Fruit fly (Drosophila melanogaster) whole organism, embryonic: Measurements from ENCODE around the gene CtsF.

ENCODE experiments used
- B-H1 ChIP-seq: fragments of 200-800 bp; sonication (Bioruptor generic); IDR thresholded peaks from 3 replicates; pipeline ENCODE4 v1.3.6; 2022; ENCODE audit warnings: missing biosample characterization, missing genetic modification characterization
- C15 ChIP-seq: fragments of 200-800 bp; sonication (Bioruptor generic); IDR thresholded peaks from 3 replicates; pipeline ENCODE4 v1.3.6; 2022; ENCODE audit warnings: missing biosample characterization, missing genetic modification characterization
- CG10431 ChIP-seq: fragments of 200-800 bp; sonication (Bioruptor generic); optimal IDR thresholded peaks from 3 replicates; lab custom pipeline; 2018; ENCODE audit warnings: missing biosample characterization, mild to moderate bottlenecking, missing genetic modification characterization
- CG11093 ChIP-seq: fragments of 200-800 bp; sonication (Bioruptor generic); IDR thresholded peaks from 3 replicates; pipeline ENCODE4 v1.3.6; 2022; ENCODE audit warnings: missing biosample characterization, missing genetic modification characterization
- CG12104 ChIP-seq: fragments of 200-800 bp; sonication (Bioruptor generic); optimal IDR thresholded peaks from 3 replicates; lab custom pipeline; 2016; ENCODE audit warnings: missing biosample characterization, missing genetic modification characterization
- CG12236 ChIP-seq: fragments of 200-800 bp; sonication (Bioruptor generic); optimal IDR thresholded peaks from 2 replicates; lab custom pipeline; 2016; ENCODE audit warnings: missing biosample characterization, missing genetic modification characterization
- CG15696 ChIP-seq: fragments of 200-800 bp; sonication (Bioruptor generic); optimal IDR thresholded peaks from 2 replicates; lab custom pipeline; 2019; ENCODE audit warnings: missing biosample characterization, mild to moderate bottlenecking, missing genetic modification characterization, moderate library complexity
- CG30020 ChIP-seq: fragments of 200-800 bp; optimal IDR thresholded peaks from 2 replicates; lab custom pipeline; 2019; ENCODE audit warnings: missing biosample characterization, mild to moderate bottlenecking, missing genetic modification characterization, moderate library complexity
- CG32532 ChIP-seq: fragments of 200-800 bp; sonication (Bioruptor generic); IDR thresholded peaks from 2 replicates; pipeline ENCODE4 v1.3.6; 2022; ENCODE audit warnings: missing biosample characterization, missing genetic modification characterization
- CG34224 ChIP-seq: fragments of 200-800 bp; sonication (Bioruptor generic); IDR thresholded peaks from 3 replicates; pipeline ENCODE4 v1.3.6; 2022; ENCODE audit warnings: missing biosample characterization, missing genetic modification characterization; ENCODE audit not compliant: partially characterized antibody
- CG34422 ChIP-seq: fragments of 200-800 bp; sonication (Bioruptor generic); IDR thresholded peaks from 3 replicates; pipeline ENCODE4 v1.3.6; 2022; ENCODE audit warnings: missing biosample characterization, missing genetic modification characterization
- CG3838 ChIP-seq: fragments of 200-800 bp; sonication (Bioruptor generic); optimal IDR thresholded peaks from 3 replicates; lab custom pipeline; 2016; ENCODE audit warnings: missing biosample characterization, missing genetic modification characterization
- CG4360 ChIP-seq: fragments of 200-800 bp; sonication (Bioruptor generic); IDR thresholded peaks from 2 replicates; pipeline ENCODE4 v1.3.6; 2022; ENCODE audit warnings: missing biosample characterization, missing genetic modification characterization
- CG8089 ChIP-seq: fragments of 200-800 bp; sonication (Bioruptor generic); optimal IDR thresholded peaks from 3 replicates; lab custom pipeline; 2016; ENCODE audit warnings: missing biosample characterization, missing genetic modification characterization
- CG8478 ChIP-seq: fragments of >200 bp; optimal IDR thresholded peaks from 2 replicates; lab custom pipeline; 2018
- CHES-1-like ChIP-seq: fragments of 200-800 bp; sonication (Bioruptor generic); optimal IDR thresholded peaks from 2 replicates; lab custom pipeline; 2016; ENCODE audit warnings: missing biosample characterization, missing genetic modification characterization
- Camta ChIP-seq: fragments of 200-800 bp; sonication (Bioruptor generic); optimal IDR thresholded peaks from 2 replicates; lab custom pipeline; 2016; ENCODE audit warnings: missing biosample characterization, missing genetic modification characterization
- Dfd ChIP-seq, 2 experiments: fragments of >200 bp; optimal IDR thresholded peaks; 2 replicates each; lab custom pipeline; 2017; ENCODE audit warnings: missing biosample characterization in 2 of 2, missing genetic modification characterization in 2 of 2
- Doc2 ChIP-seq: fragments of 200-800 bp; sonication (Bioruptor generic); IDR thresholded peaks from 2 replicates; pipeline ENCODE4 v1.3.6; 2022; ENCODE audit warnings: missing biosample characterization, missing genetic modification characterization
- GATAe ChIP-seq: fragments of 200-800 bp; sonication (Bioruptor generic); conservative IDR thresholded peaks from 2 replicates; pipeline ENCODE4 v1.3.6; 2022; ENCODE audit warnings: missing biosample characterization, missing genetic modification characterization
- Lim3 ChIP-seq: fragments of 200-800 bp; sonication (Bioruptor generic); IDR thresholded peaks from 2 replicates; pipeline ENCODE4 v1.3.6; 2022; ENCODE audit warnings: missing biosample characterization, missing genetic modification characterization
- Max ChIP-seq: fragments of 200-800 bp; sonication (Bioruptor generic); optimal IDR thresholded peaks from 2 replicates; lab custom pipeline; 2016; ENCODE audit warnings: missing biosample characterization, mild to moderate bottlenecking, missing genetic modification characterization
- Ptx1 ChIP-seq: fragments of 200-800 bp; sonication (Bioruptor generic); IDR thresholded peaks from 2 replicates; pipeline ENCODE4 v1.3.6; 2022; ENCODE audit warnings: missing biosample characterization, missing genetic modification characterization
- Tbp ChIP-seq: fragments of >200 bp; optimal IDR thresholded peaks from 2 replicates; lab custom pipeline; 2018; ENCODE audit warnings: missing biosample characterization, missing genetic modification characterization
- Vsx1 ChIP-seq: fragments of 200-800 bp; sonication (Bioruptor generic); optimal IDR thresholded peaks from 2 replicates; lab custom pipeline; 2017; ENCODE audit warnings: missing biosample characterization, mild to moderate bottlenecking, missing genetic modification characterization, missing genetic modification reagents
- Xrp1 ChIP-seq: fragments of 200-800 bp; sonication (Bioruptor generic); IDR thresholded peaks from 2 replicates; pipeline ENCODE4 v1.3.6; 2022; ENCODE audit warnings: missing biosample characterization, missing genetic modification characterization
- ash1 ChIP-seq: fragments of 200-800 bp; sonication (Bioruptor generic); optimal IDR thresholded peaks from 2 replicates; lab custom pipeline; 2018; ENCODE audit warnings: missing biosample characterization, mild to moderate bottlenecking, missing genetic modification characterization
- chinmo ChIP-seq: fragments of 200-800 bp; sonication (Bioruptor generic); IDR thresholded peaks from 4 replicates; pipeline ENCODE4 v1.3.6; 2022; ENCODE audit warnings: missing biosample characterization, missing genetic modification characterization; ENCODE audit not compliant: partially characterized antibody
- dmrt99B ChIP-seq: fragments of 200-800 bp; sonication (Bioruptor generic); optimal IDR thresholded peaks from 2 replicates; lab custom pipeline; 2018; ENCODE audit warnings: missing biosample characterization, mild to moderate bottlenecking, missing genetic modification characterization, moderate library complexity
- ems ChIP-seq: fragments of 200-800 bp; sonication (Bioruptor generic); optimal IDR thresholded peaks from 3 replicates; lab custom pipeline; 2016; ENCODE audit warnings: missing biosample characterization, missing genetic modification characterization
- fd96Cb ChIP-seq: fragments of 200-800 bp; sonication (Bioruptor generic); optimal IDR thresholded peaks from 2 replicates; lab custom pipeline; 2018; ENCODE audit warnings: missing biosample characterization, mild to moderate bottlenecking, missing genetic modification characterization, moderate library complexity
- gcm2 ChIP-seq: fragments of 200-800 bp; sonication (Bioruptor generic); optimal IDR thresholded peaks from 2 replicates; lab custom pipeline; 2016; ENCODE audit warnings: missing biosample characterization, missing genetic modification characterization
- ham ChIP-seq: fragments of 200-800 bp; sonication (Bioruptor generic); IDR thresholded peaks from 2 replicates; pipeline ENCODE4 v1.3.6; 2022; ENCODE audit warnings: missing biosample characterization, missing genetic modification characterization
- lmd ChIP-seq: fragments of 200-800 bp; sonication (Bioruptor generic); IDR thresholded peaks from 2 replicates; pipeline ENCODE4 v1.3.6; 2022; ENCODE audit warnings: missing biosample characterization, missing genetic modification characterization
- luna ChIP-seq: fragments of 200-800 bp; sonication (Bioruptor generic); optimal IDR thresholded peaks from 2 replicates; lab custom pipeline; 2016; ENCODE audit warnings: missing biosample characterization, missing genetic modification characterization
- nom ChIP-seq: fragments of 200-800 bp; sonication (Bioruptor generic); optimal IDR thresholded peaks from 2 replicates; lab custom pipeline; 2017; ENCODE audit warnings: missing biosample characterization, missing genetic modification characterization, mild to moderate bottlenecking, moderate library complexity, missing genetic modification reagents
- oc ChIP-seq: fragments of 200-800 bp; sonication (Bioruptor generic); optimal IDR thresholded peaks from 2 replicates; lab custom pipeline; 2018; ENCODE audit warnings: missing biosample characterization, mild to moderate bottlenecking, missing genetic modification characterization, moderate library complexity
- onecut ChIP-seq: fragments of 200-800 bp; sonication (Bioruptor generic); IDR thresholded peaks from 2 replicates; pipeline ENCODE4 v1.3.6; 2022; ENCODE audit warnings: missing biosample characterization, missing genetic modification characterization
- pan ChIP-seq, 4 experiments: fragments of >200 bp in 3 of 4; fragments of 200-800 bp in 1 of 4; sonication (Bioruptor generic) in 1 of 4; optimal IDR thresholded peaks in 3 of 4; IDR thresholded peaks in 1 of 4; 2 replicates each; pipeline versions ENCODE4 v1.3.6 to Lab custom; 2017 to 2022; ENCODE audit warnings: missing biosample characterization in 2 of 4, missing genetic modification characterization in 2 of 4, mixed read lengths in 1 of 4
- pita ChIP-seq: fragments of 200-800 bp; sonication (Bioruptor generic); optimal IDR thresholded peaks from 2 replicates; lab custom pipeline; 2017; ENCODE audit warnings: missing biosample characterization, mild to moderate bottlenecking, missing genetic modification characterization
- pros ChIP-seq: fragments of 200-800 bp; sonication (Bioruptor generic); optimal IDR thresholded peaks from 3 replicates; lab custom pipeline; 2019; ENCODE audit warnings: missing biosample characterization, mild to moderate bottlenecking, missing genetic modification characterization, moderate library complexity
- psq ChIP-seq: fragments of 200-800 bp; sonication (Bioruptor generic); optimal IDR thresholded peaks from 2 replicates; lab custom pipeline; 2017; ENCODE audit warnings: missing biosample characterization, missing genetic modification characterization
- salm ChIP-seq: fragments of 200-800 bp; sonication (Bioruptor generic); optimal IDR thresholded peaks from 2 replicates; lab custom pipeline; 2018; ENCODE audit warnings: missing biosample characterization, mild to moderate bottlenecking, missing genetic modification characterization
- sens ChIP-seq: fragments of 200-800 bp; sonication (Bioruptor generic); peaks from one replicate; lab custom pipeline; 2016; ENCODE audit warnings: missing biosample characterization, missing genetic modification characterization
- sisA ChIP-seq: fragments of 200-800 bp; sonication (Bioruptor generic); IDR thresholded peaks from 2 replicates; pipeline ENCODE4 v1.3.6; 2022; ENCODE audit warnings: missing biosample characterization, missing genetic modification characterization
- slou ChIP-seq: fragments of 200-800 bp; sonication (Bioruptor generic); optimal IDR thresholded peaks from 3 replicates; lab custom pipeline; 2016; ENCODE audit warnings: missing biosample characterization, missing genetic modification characterization
- sna ChIP-seq: fragments of 200-800 bp; sonication (Bioruptor generic); IDR thresholded peaks from 2 replicates; pipeline ENCODE4 v1.3.6; 2022; ENCODE audit warnings: missing biosample characterization, missing genetic modification characterization; ENCODE audit not compliant: partially characterized antibody
- trem ChIP-seq: fragments of 200-800 bp; optimal IDR thresholded peaks from 3 replicates; lab custom pipeline; 2019; ENCODE audit warnings: missing biosample characterization, mild to moderate bottlenecking, missing genetic modification characterization, moderate library complexity
- ttk ChIP-seq: fragments of 200-800 bp; sonication (Bioruptor generic); IDR thresholded peaks from 2 replicates; pipeline ENCODE4 v2.1.2; 2022; ENCODE audit warnings: missing biosample characterization, missing genetic modification characterization
- vnd ChIP-seq: fragments of 200-800 bp; sonication (Bioruptor generic); IDR thresholded peaks from 3 replicates; pipeline ENCODE4 v1.3.6; 2022; ENCODE audit warnings: missing biosample characterization, missing genetic modification characterization; ENCODE audit not compliant: partially characterized antibody
- wor ChIP-seq: fragments of 200-800 bp; sonication (Bioruptor generic); IDR thresholded peaks from 2 replicates; pipeline ENCODE4 v1.3.6; 2022; ENCODE audit warnings: missing biosample characterization, missing genetic modification characterization

Gene CtsF

DNA sequence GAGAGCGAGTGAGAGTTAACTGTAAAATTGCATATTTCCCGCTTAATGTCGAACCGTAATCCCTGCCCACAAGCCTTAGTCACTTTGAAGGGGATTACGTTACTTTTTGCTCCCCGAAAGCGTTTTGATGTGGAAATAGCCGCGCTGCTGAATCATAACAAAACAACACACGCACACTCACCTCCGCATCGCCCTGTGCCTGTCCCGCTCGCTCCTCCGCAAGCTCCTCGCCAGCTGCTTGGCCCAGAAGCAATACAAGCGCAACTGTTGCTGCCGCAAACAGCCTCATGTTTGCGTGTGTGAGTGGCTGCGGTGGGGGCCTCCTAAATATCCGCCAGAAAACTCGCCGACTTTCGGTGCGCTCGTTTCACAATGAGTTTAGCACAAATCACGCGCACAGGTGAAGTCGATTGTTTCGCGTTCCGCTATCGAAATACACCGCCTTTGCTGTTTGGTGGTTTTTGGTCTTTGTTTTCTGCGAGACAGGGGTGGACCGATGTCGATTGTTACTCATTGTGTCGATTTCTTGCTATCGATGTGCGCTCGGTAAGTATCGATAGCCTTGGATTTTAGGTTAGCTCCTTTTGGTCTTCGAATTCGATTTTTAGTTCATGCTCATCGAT lies at the start of gene CtsF (continued):
- TF ChIP-seq sisA (GFP tag; lab: Robert Waterston, UW) (no peak), Vsx1 (GFP tag; lab: Kevin White, UChicago) (no peak), pan (optimal IDR thresholded peaks at IDR 0.05; lab: Kevin White, UChicago) (no peak), pan (GFP tag; optimal IDR thresholded peaks at IDR 0.05 in 1 of 2, IDR thresholded peaks at IDR 0.05 in 1 of 2) (peak in 1 of 2 experiments; percentile 19), nom (GFP tag; lab: Kevin White, UChicago) (no peak), C15 (GFP tag; lab: Robert Waterston, UW) (no peak), ash1 (GFP tag; lab: Kevin White, UChicago) (no peak), Max (GFP tag; lab: Kevin White, UChicago) (no peak), GATAe (GFP tag; lab: Robert Waterston, UW) (no peak), ham (GFP tag; lab: Robert Waterston, UW) (no peak), gcm2 (GFP tag; lab: Kevin White, UChicago) (no peak), pros (peak; percentile 22), CG3838 (GFP tag; lab: Kevin White, UChicago) (no peak), CG8478 (peak; percentile 93), luna (GFP tag; lab: Kevin White, UChicago) (no peak), sens (GFP tag; lab: Kevin White, UChicago) (peak; percentile 38), sna (peak; percentile 99), salm (tag; lab: Kevin White, UChicago) (no peak), vnd (peak; percentile 99), CG12104 (GFP tag; lab: Kevin White, UChicago) (no peak), CG34422 (GFP tag; lab: Robert Waterston, UW) (peak; percentile 85; the same call in 1 of the 3 replicates), CG11093 (GFP tag; lab: Robert Waterston, UW) (no peak), CG8089 (GFP tag; lab: Kevin White, UChicago) (no peak), pita (GFP tag; lab: Kevin White, UChicago) (no peak), ems (GFP tag; lab: Kevin White, UChicago) (peak; percentile 32), Dfd (GFP tag; optimal IDR thresholded peaks at IDR 0.05; lab: Kevin White, UChicago) (no peak), B-H1 (GFP tag; lab: Robert Waterston, UW) (no peak), CG12236 (no peak), Doc2 (GFP tag; lab: Robert Waterston, UW) (no peak), lmd (no peak), Ptx1 (GFP tag; lab: Robert Waterston, UW) (no peak), dmrt99B (peak; percentile 14), trem (tag; lab: Kevin White, UChicago) (peak; percentile 63), ttk (no peak), CG34224 (GFP tag; lab: Robert Waterston, UW) (peak; percentile 100), Tbp (GFP tag; lab: Kevin White, UChicago) (no peak), chinmo (GFP tag; lab: Robert Waterston, UW) (peak; percentile 97), CG30020 (tag; lab: Kevin White, UChicago) (peak; percentile 43), CG15696 (no peak), CHES-1-like (GFP tag; lab: Kevin White, UChicago) (peak; percentile 49), CG10431 (GFP tag; lab: Kevin White, UChicago) (no peak), CG4360 (peak; percentile 45), onecut (GFP tag; lab: Robert Waterston, UW) (no peak; the same call in 1 of the 2 replicates), wor (GFP tag; lab: Robert Waterston, UW) (no peak), Xrp1 (no peak), slou (no peak), oc (tag; lab: Kevin White, UChicago) (no peak), Lim3 (no peak), psq (no peak), CG32532 (GFP tag; lab: Robert Waterston, UW) (peak; percentile 34; the same call in 1 of the 2 replicates), fd96Cb (no peak), Camta (GFP tag; lab: Kevin White, UChicago) (peak; percentile 26)
